Worm (Caenorhabditis elegans) whole organism, L4 larva: ENCODE data around the gene Y110A2AL.3.
"Not testable (repeated sequence)": the region's sequence is repeated elsewhere in the genome, so short reads cannot be mapped to it uniquely, and the experiment has no call there.

Experiments
- ama-1 ChIP-seq: fragments of 150-350 bp; optimal IDR thresholded peaks from 2 replicates; lab custom pipeline; 2014; ENCODE audit warnings: inconsistent platforms, mixed read lengths
- ceh-62 ChIP-seq: sonication (generic microtip); optimal IDR thresholded peaks from 2 replicates; lab custom pipeline; 2017; ENCODE audit warnings: missing biosample characterization, missing genetic modification characterization
- duxl-1 ChIP-seq: sonication (generic microtip); optimal IDR thresholded peaks from 2 replicates; lab custom pipeline; 2016; ENCODE audit warnings: mild to moderate bottlenecking, missing genetic modification characterization, moderate library complexity, missing compliant biosample characterization; ENCODE audit not compliant: poor library complexity
- egl-27 ChIP-seq: sonication (generic microtip); optimal IDR thresholded peaks from 3 replicates; lab custom pipeline; 2017; ENCODE audit warnings: missing biosample characterization, missing genetic modification reagents, missing genetic modification characterization
- lsy-2 ChIP-seq, 2 experiments: fragments of 150-350 bp in 1 of 2; sonication (generic microtip) in 1 of 2; optimal IDR thresholded peaks; 2 replicates each; lab custom pipeline; 2014 to 2017; ENCODE audit warnings: missing biosample characterization in 2 of 2, missing genetic modification characterization in 2 of 2
- saeg-2 ChIP-seq: fragments of 200-800 bp; sonication (Bioruptor generic); IDR thresholded peaks from 2 replicates; pipeline ENCODE4 v1.3.6; 2022; ENCODE audit warnings: missing genetic modification reagents, missing genetic modification characterization, missing compliant biosample characterization
- skn-1 ChIP-seq: fragments of 150-350 bp; optimal IDR thresholded peaks from 2 replicates; lab custom pipeline; 2014; ENCODE audit warnings: missing biosample characterization, missing genetic modification characterization

ce11 chrII:2839004-2839403, 27.9 kb upstream of the Y110A2AL.3 start, which contains the start of gene Y110A2AL.4:
- not testable (repeated sequence) for TF ChIP-seq saeg-2 (GFP tag; lab: Robert Waterston, UW); ama-1 (lab: Kevin White, UChicago); lsy-2 (tag; optimal IDR thresholded peaks at IDR 0.05; lab: Kevin White, UChicago); egl-27 (tag; lab: Kevin White, UChicago); duxl-1 (tag; lab: Kevin White, UChicago); skn-1 (tag; lab: Kevin White, UChicago); ceh-62 (tag; lab: Kevin White, UChicago)
